Worm (Caenorhabditis elegans): ENCODE results near the gene skr-10.
"Not testable (repeated sequence)": the region's sequence is repeated elsewhere in the genome, so short reads cannot be mapped to it uniquely, and the experiment has no call there.

The skr-10 gene

ce11 chrIV:15931833-15932232 is 14.8 kb upstream of the skr-10 start (continued):
- TF ChIP-seq snpc-3.4 (tag; optimal IDR thresholded peaks at IDR 0.05): no peak
- TF ChIP-seq F57A8.1 (GFP tag; optimal IDR thresholded peaks at IDR 0.05): no peak
- TF ChIP-seq tlf-1 (GFP tag; optimal IDR thresholded peaks at IDR 0.05): peak; percentile 2
- no peak for TF ChIP-seq ztf-26 (tag; optimal IDR thresholded peaks at IDR 0.05)
- peak; percentile 84 for TF ChIP-seq zim-3 (tag; optimal IDR thresholded peaks at IDR 0.05)
- TF ChIP-seq mcd-1 (GFP tag; IDR thresholded peaks at IDR 0.05): peak; percentile 50
- no peak for TF ChIP-seq unc-62 (GFP tag; optimal IDR thresholded peaks at IDR 0.05)
- no peak for TF ChIP-seq ztf-22 (GFP tag; optimal IDR thresholded peaks at IDR 0.05)
- no peak for TF ChIP-seq ceh-100 (GFP tag; IDR thresholded peaks at IDR 0.05)
- 0 out of 2 replicates have a peak, but pooled peaks have one; percentile 60 for TF ChIP-seq ztf-25 (GFP tag; IDR thresholded peaks at IDR 0.05)
- TF ChIP-seq Y79H2A.3 (GFP tag; conservative IDR thresholded peaks at IDR 0.05): no peak
- peak; percentile 84 for TF ChIP-seq nhr-90 (tag; optimal IDR thresholded peaks at IDR 0.05)
- peak; percentile 74 for TF ChIP-seq dox-1 (GFP tag; IDR thresholded peaks at IDR 0.05)
- TF ChIP-seq let-526 (GFP tag; IDR thresholded peaks at IDR 0.05): peak; percentile 76
- no peak for TF ChIP-seq nhr-27 (tag; optimal IDR thresholded peaks at IDR 0.05)
- TF ChIP-seq egl-18 (GFP tag; IDR thresholded peaks at IDR 0.05): 0 out of 2 replicates have a peak, but pooled peaks have one; percentile 44
- TF ChIP-seq tbx-9 (tag; optimal IDR thresholded peaks at IDR 0.05; ENCODE audit: borderline replicate concordance): no peak
- peak; percentile 58; the same call in 1 of the 2 replicates for TF ChIP-seq madf-3 (GFP tag; IDR thresholded peaks at IDR 0.05)
- TF ChIP-seq sptf-2 (GFP tag; optimal IDR thresholded peaks at IDR 0.05): no peak
- no peak for TF ChIP-seq lag-1 (GFP tag; IDR thresholded peaks at IDR 0.05)
- TF ChIP-seq F49E8.2 (tag; optimal IDR thresholded peaks at IDR 0.05; ENCODE audit: insufficient read depth): peak; percentile 39
- no peak for TF ChIP-seq C17E4.6 (GFP tag; IDR thresholded peaks at IDR 0.05)
- no peak; the same call in 1 of the 2 replicates for TF ChIP-seq Y53G8AR.9 (GFP tag; conservative IDR thresholded peaks at IDR 0.05)
- no peak for TF ChIP-seq lsy-27 (tag; optimal IDR thresholded peaks at IDR 0.05; ENCODE audit: borderline replicate concordance, insufficient read depth)
- TF ChIP-seq nhr-179 (tag; optimal IDR thresholded peaks at IDR 0.05): no peak
- TF ChIP-seq Y95B8A.8 (GFP tag; IDR thresholded peaks at IDR 0.05): 0 out of 2 replicates have a peak, but pooled peaks have one; percentile 43
- no peak for TF ChIP-seq madf-8 (GFP tag; conservative IDR thresholded peaks at IDR 0.05)
- TF ChIP-seq dpff-1 (tag; optimal IDR thresholded peaks at IDR 0.05): no peak
- peak; percentile 77; the same call in 1 of the 2 replicates for TF ChIP-seq ztf-28 (GFP tag; IDR thresholded peaks at IDR 0.05)
- peak; percentile 31 for TF ChIP-seq ceh-27 (GFP tag; optimal IDR thresholded peaks at IDR 0.05)
- TF ChIP-seq F55B11.4 (tag; optimal IDR thresholded peaks at IDR 0.05; ENCODE audit: borderline replicate concordance, insufficient read depth): no peak
- peak; percentile 51 for TF ChIP-seq attf-5 (GFP tag; optimal IDR thresholded peaks at IDR 0.05)
- no peak for TF ChIP-seq bed-2 (GFP tag; IDR thresholded peaks at IDR 0.05)
- TF ChIP-seq athp-1 (tag; optimal IDR thresholded peaks at IDR 0.05): no peak
- TF ChIP-seq ceh-79 (tag; optimal IDR thresholded peaks at IDR 0.05): no peak
- TF ChIP-seq atf-7 (tag; optimal IDR thresholded peaks at IDR 0.05): no peak

DNA sequence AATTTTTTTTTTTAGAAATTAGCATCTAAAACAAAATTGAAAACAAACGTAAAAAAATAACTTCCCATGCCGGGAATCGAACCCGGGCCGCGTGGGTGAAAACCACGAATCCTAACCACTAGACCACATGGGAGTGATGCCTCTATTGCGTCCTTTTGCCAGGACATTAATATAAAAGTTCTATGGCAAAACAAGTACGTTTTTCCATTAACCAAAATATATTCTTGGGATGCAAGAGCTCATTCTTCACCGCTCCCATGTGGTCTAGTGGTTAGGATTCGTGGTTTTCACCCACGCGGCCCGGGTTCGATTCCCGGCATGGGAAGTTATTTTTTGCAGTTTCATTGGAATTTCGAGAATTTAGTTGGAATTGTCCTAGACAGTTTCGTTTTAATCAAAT is 13.5 kb upstream of the skr-10 start:
- TF ChIP-seq snpc-4 (GFP tag; optimal IDR thresholded peaks at IDR 0.05): peak; percentile 88
- TF ChIP-seq snpc-4 (tag; optimal IDR thresholded peaks at IDR 0.05): peak; percentile 57 to 98 (median 92)
- peak; percentile 65; the same call in 1 of the 2 replicates for TF ChIP-seq ekl-4 (GFP tag; IDR thresholded peaks at IDR 0.05)
- TF ChIP-seq bed-1 (GFP tag; IDR thresholded peaks at IDR 0.05): 0 out of 2 replicates have a peak, but pooled peaks have one; percentile 57
- TF ChIP-seq ceh-100 (GFP tag; IDR thresholded peaks at IDR 0.05): peak; percentile 49; the same call in 1 of the 2 replicates
- TF ChIP-seq repo-1 (tag; optimal IDR thresholded peaks at IDR 0.05): peak; percentile 27
- TF ChIP-seq rpc-1 (optimal IDR thresholded peaks at IDR 0.05): peak; percentile 76
- peak; percentile 86 for TF ChIP-seq rpc-1 (tag; optimal IDR thresholded peaks at IDR 0.05)
- TF ChIP-seq tlf-1 (GFP tag; optimal IDR thresholded peaks at IDR 0.05): peak; percentile 11
- TF ChIP-seq ZK185.1 (tag; optimal IDR thresholded peaks at IDR 0.05; ENCODE audit: poor library complexity, severe bottlenecking): peak; percentile 62
- peak; percentile 46; the same call in 1 of the 2 replicates for TF ChIP-seq aptf-3 (GFP tag; IDR thresholded peaks at IDR 0.05)
- peak; percentile 3 for TF ChIP-seq F23B12.7 (tag; optimal IDR thresholded peaks at IDR 0.05; ENCODE audit: insufficient read depth)
- TF ChIP-seq D2030.7 (GFP tag; IDR thresholded peaks at IDR 0.05): peak; percentile 65; the same call in 1 of the 2 replicates
- not testable (repeated sequence) for TF ChIP-seq ama-1 (optimal IDR thresholded peaks at IDR 0.05)
- TF ChIP-seq ama-1 (GFP tag; optimal IDR thresholded peaks at IDR 0.05): peak in 1 of 2 experiments; percentile 46
- TF ChIP-seq ets-4 (GFP tag; optimal IDR thresholded peaks at IDR 0.05): peak; percentile 37
